Fruit fly (Drosophila melanogaster) whole organism, embryonic: ENCODE measurements around the gene Ir93a.

Experiments
- CG10209 ChIP-seq: fragments of 200-800 bp; sonication (Bioruptor generic); optimal IDR thresholded peaks from 3 replicates; lab custom pipeline; 2017; ENCODE audit warnings: missing biosample characterization, mild to moderate bottlenecking, missing genetic modification characterization, missing genetic modification reagents
- CG1024 ChIP-seq: fragments of 200-800 bp; sonication (Bioruptor generic); IDR thresholded peaks from 2 replicates; pipeline ENCODE4 v1.3.6; 2022; ENCODE audit warnings: missing biosample characterization, missing genetic modification characterization
- CG10431 ChIP-seq: fragments of 200-800 bp; sonication (Bioruptor generic); optimal IDR thresholded peaks from 3 replicates; lab custom pipeline; 2018; ENCODE audit warnings: missing biosample characterization, mild to moderate bottlenecking, missing genetic modification characterization
- CG10543 ChIP-seq: fragments of 200-800 bp; sonication (Bioruptor generic); optimal IDR thresholded peaks from 3 replicates; lab custom pipeline; 2017; ENCODE audit warnings: missing biosample characterization, mild to moderate bottlenecking, missing genetic modification characterization, moderate library complexity
- CG10654 ChIP-seq: fragments of 200-800 bp; sonication (Bioruptor generic); optimal IDR thresholded peaks from 2 replicates; lab custom pipeline; 2016; ENCODE audit warnings: missing biosample characterization, missing genetic modification characterization
- CG11093 ChIP-seq: fragments of 200-800 bp; sonication (Bioruptor generic); IDR thresholded peaks from 3 replicates; pipeline ENCODE4 v1.3.6; 2022; ENCODE audit warnings: missing biosample characterization, missing genetic modification characterization
- CG11696 ChIP-seq: fragments of 200-800 bp; sonication (Bioruptor generic); IDR thresholded peaks from 2 replicates; pipeline ENCODE4 v1.3.6; 2022; ENCODE audit warnings: missing biosample characterization, missing genetic modification characterization
- CG14710 ChIP-seq: fragments of 200-800 bp; sonication (Bioruptor generic); optimal IDR thresholded peaks from 3 replicates; lab custom pipeline; 2019; ENCODE audit warnings: missing biosample characterization, mild to moderate bottlenecking, missing genetic modification characterization, moderate library complexity
- CG16813 ChIP-seq: fragments of 200-800 bp; sonication (Bioruptor generic); IDR thresholded peaks from 3 replicates; pipeline ENCODE4 v1.3.6; 2022; ENCODE audit warnings: missing biosample characterization, missing genetic modification characterization; ENCODE audit not compliant: partially characterized antibody
- CG17912 ChIP-seq: fragments of 200-800 bp; sonication (Bioruptor generic); optimal IDR thresholded peaks from 2 replicates; lab custom pipeline; 2018; ENCODE audit warnings: missing biosample characterization, mild to moderate bottlenecking, missing genetic modification characterization
- CG18599 ChIP-seq: fragments of 200-800 bp; sonication (Bioruptor generic); optimal IDR thresholded peaks from 3 replicates; lab custom pipeline; 2017; ENCODE audit warnings: missing biosample characterization, missing genetic modification characterization, mild to moderate bottlenecking, moderate library complexity, missing genetic modification reagents
- CG2202 ChIP-seq: fragments of 200-800 bp; sonication (Bioruptor generic); optimal IDR thresholded peaks from 2 replicates; lab custom pipeline; 2018; ENCODE audit warnings: missing biosample characterization, mild to moderate bottlenecking, missing genetic modification characterization
- CG2889 ChIP-seq: fragments of 200-800 bp; sonication (Bioruptor generic); IDR thresholded peaks from 3 replicates; pipeline ENCODE4 v1.3.6; 2022; ENCODE audit warnings: missing biosample characterization, missing genetic modification characterization
- CG32532 ChIP-seq: fragments of 200-800 bp; sonication (Bioruptor generic); IDR thresholded peaks from 2 replicates; pipeline ENCODE4 v1.3.6; 2022; ENCODE audit warnings: missing biosample characterization, missing genetic modification characterization
- CG32767 ChIP-seq: fragments of 200-800 bp; sonication (Bioruptor generic); IDR thresholded peaks from 2 replicates; pipeline ENCODE4 v1.3.6; 2022; ENCODE audit warnings: missing biosample characterization, missing genetic modification characterization
- CG43689 ChIP-seq: fragments of 200-800 bp; sonication (Bioruptor generic); IDR thresholded peaks from 2 replicates; pipeline ENCODE4 v1.3.6; 2022; ENCODE audit warnings: missing biosample characterization, missing genetic modification characterization
- CG5245 ChIP-seq: fragments of 200-800 bp; sonication (Bioruptor generic); optimal IDR thresholded peaks from 3 replicates; lab custom pipeline; 2016; ENCODE audit warnings: missing biosample characterization, missing genetic modification characterization
- CG6175 ChIP-seq: fragments of 200-800 bp; sonication (Bioruptor generic); IDR thresholded peaks from 3 replicates; pipeline ENCODE4 v1.3.6; 2022; ENCODE audit warnings: missing biosample characterization, missing genetic modification characterization
- CG6654 ChIP-seq: fragments of 200-800 bp; sonication (Bioruptor generic); optimal IDR thresholded peaks from 2 replicates; lab custom pipeline; 2017; ENCODE audit warnings: missing biosample characterization, mild to moderate bottlenecking, missing genetic modification characterization
- CG7372 ChIP-seq: fragments of 200-800 bp; sonication (Bioruptor generic); IDR thresholded peaks from 2 replicates; pipeline ENCODE4 v1.3.6; 2022; ENCODE audit warnings: missing biosample characterization, missing genetic modification characterization
- CG9797 ChIP-seq: fragments of 200-800 bp; sonication (Bioruptor generic); optimal IDR thresholded peaks from 3 replicates; lab custom pipeline; 2018; ENCODE audit warnings: missing biosample characterization, mild to moderate bottlenecking, missing genetic modification characterization
- CG9932 ChIP-seq: fragments of 200-800 bp; sonication (Bioruptor generic); IDR thresholded peaks from 2 replicates; pipeline ENCODE4 v1.3.6; 2022; ENCODE audit warnings: missing biosample characterization, missing genetic modification characterization
- D19A ChIP-seq: fragments of 200-800 bp; optimal IDR thresholded peaks from 3 replicates; lab custom pipeline; 2019; ENCODE audit warnings: missing biosample characterization, mild to moderate bottlenecking, missing genetic modification characterization, moderate library complexity
- D19B ChIP-seq: fragments of 200-800 bp; sonication (Bioruptor generic); optimal IDR thresholded peaks from 2 replicates; lab custom pipeline; 2017; ENCODE audit warnings: missing biosample characterization, mild to moderate bottlenecking, missing genetic modification characterization
- Dfd ChIP-seq, 2 experiments: fragments of >200 bp; optimal IDR thresholded peaks; 2 replicates each; lab custom pipeline; 2017; ENCODE audit warnings: missing biosample characterization in 2 of 2, missing genetic modification characterization in 2 of 2
- Eip74EF ChIP-seq, 2 experiments: fragments of 200-800 bp in 1 of 2; fragments of >200 bp in 1 of 2; sonication (Bioruptor generic) in 1 of 2; optimal IDR thresholded peaks; 2 replicates each; lab custom pipeline; 2017 to 2019; ENCODE audit warnings: missing biosample characterization in 2 of 2, missing genetic modification characterization in 2 of 2, mild to moderate bottlenecking in 1 of 2, moderate library complexity in 1 of 2
- Ets97D ChIP-seq: fragments of 200-800 bp; sonication (Bioruptor generic); optimal IDR thresholded peaks from 3 replicates; lab custom pipeline; 2016; ENCODE audit warnings: missing biosample characterization, missing genetic modification characterization
- Gug ChIP-seq: fragments of 200-800 bp; sonication (Bioruptor generic); IDR thresholded peaks from 4 replicates; pipeline ENCODE4 v1.3.6; 2022; ENCODE audit warnings: missing biosample characterization, missing genetic modification characterization
- Hand ChIP-seq: fragments of 200-800 bp; sonication (Bioruptor generic); optimal IDR thresholded peaks from 2 replicates; lab custom pipeline; 2017; ENCODE audit warnings: mild to moderate bottlenecking, missing biosample characterization, missing genetic modification reagents, missing genetic modification characterization
- Lim3 ChIP-seq: fragments of 200-800 bp; sonication (Bioruptor generic); IDR thresholded peaks from 2 replicates; pipeline ENCODE4 v1.3.6; 2022; ENCODE audit warnings: missing biosample characterization, missing genetic modification characterization
- Oli ChIP-seq: fragments of 200-800 bp; sonication (Bioruptor generic); optimal IDR thresholded peaks from 2 replicates; lab custom pipeline; 2018; ENCODE audit warnings: missing biosample characterization, mild to moderate bottlenecking, missing genetic modification characterization, moderate library complexity
- Ravus ChIP-seq: fragments of 200-800 bp; sonication (Bioruptor generic); IDR thresholded peaks from 2 replicates; pipeline ENCODE4 v1.3.6; 2022; ENCODE audit warnings: missing biosample characterization, missing genetic modification characterization
- Stat92E ChIP-seq, 3 experiments: fragments of >200 bp in 2 of 3; fragments of 200-800 bp in 1 of 3; sonication (Bioruptor generic) in 1 of 3; optimal IDR thresholded peaks; 2 replicates each; lab custom pipeline; 2017 to 2019; ENCODE audit warnings: missing biosample characterization in 3 of 3, missing genetic modification characterization in 3 of 3, mild to moderate bottlenecking in 1 of 3, moderate library complexity in 1 of 3
- ato ChIP-seq: fragments of 200-800 bp; sonication (Bioruptor generic); IDR thresholded peaks from 2 replicates; pipeline ENCODE4 v1.3.6; 2022; ENCODE audit warnings: missing biosample characterization, missing genetic modification characterization; ENCODE audit not compliant: partially characterized antibody
- br ChIP-seq: fragments of >200 bp; optimal IDR thresholded peaks from 2 replicates; lab custom pipeline; 2017
- dpn ChIP-seq, 2 experiments: fragments of 200-800 bp; sonication (Bioruptor generic); optimal IDR thresholded peaks; 3 replicates each; lab custom pipeline; 2016; ENCODE audit warnings: missing biosample characterization in 2 of 2, missing genetic modification characterization in 2 of 2
- fd96Cb ChIP-seq: fragments of 200-800 bp; sonication (Bioruptor generic); optimal IDR thresholded peaks from 2 replicates; lab custom pipeline; 2018; ENCODE audit warnings: missing biosample characterization, mild to moderate bottlenecking, missing genetic modification characterization, moderate library complexity
- fru ChIP-seq: fragments of >200 bp; optimal IDR thresholded peaks from 2 replicates; lab custom pipeline; 2017
- ftz-f1 ChIP-seq: fragments of 200-800 bp; sonication (Bioruptor generic); optimal IDR thresholded peaks from 2 replicates; lab custom pipeline; 2016; ENCODE audit warnings: missing biosample characterization, missing genetic modification characterization
- grn ChIP-seq: fragments of 200-800 bp; sonication (Bioruptor generic); optimal IDR thresholded peaks from 3 replicates; lab custom pipeline; 2017; ENCODE audit warnings: missing biosample characterization, missing genetic modification characterization
- lab ChIP-seq: fragments of 200-800 bp; sonication (Bioruptor generic); optimal IDR thresholded peaks from 3 replicates; lab custom pipeline; 2017; ENCODE audit warnings: missing biosample characterization, missing genetic modification characterization, mild to moderate bottlenecking, moderate library complexity, missing genetic modification reagents
- lov ChIP-seq, 2 experiments: fragments of 200-800 bp in 1 of 2; fragments of >200 bp in 1 of 2; sonication (Bioruptor generic) in 1 of 2; IDR thresholded peaks in 1 of 2; optimal IDR thresholded peaks in 1 of 2; 2 replicates in 1 of 2; 3 replicates in 1 of 2; pipeline versions ENCODE4 v1.3.6 to Lab custom; 2017 to 2022; ENCODE audit warnings: missing biosample characterization in 1 of 2, missing genetic modification characterization in 1 of 2
- mam ChIP-seq: fragments of 200-800 bp; sonication (Bioruptor generic); optimal IDR thresholded peaks from 3 replicates; lab custom pipeline; 2016; ENCODE audit warnings: missing biosample characterization, missing genetic modification characterization
- slou ChIP-seq: fragments of 200-800 bp; sonication (Bioruptor generic); optimal IDR thresholded peaks from 3 replicates; lab custom pipeline; 2016; ENCODE audit warnings: missing biosample characterization, missing genetic modification characterization
- stwl ChIP-seq: fragments of 200-800 bp; sonication (Bioruptor generic); optimal IDR thresholded peaks from 3 replicates; lab custom pipeline; 2018; ENCODE audit warnings: missing biosample characterization, mild to moderate bottlenecking, missing genetic modification characterization, moderate library complexity
- tio ChIP-seq: fragments of 200-800 bp; sonication (Bioruptor generic); optimal IDR thresholded peaks from 2 replicates; lab custom pipeline; 2017; ENCODE audit warnings: missing biosample characterization, missing genetic modification characterization, inconsistent platforms
- tx ChIP-seq: fragments of 200-800 bp; sonication (Bioruptor generic); optimal IDR thresholded peaks from 2 replicates; lab custom pipeline; 2016; ENCODE audit warnings: missing biosample characterization, missing genetic modification characterization
- vvl ChIP-seq: fragments of 200-800 bp; sonication (Bioruptor generic); IDR thresholded peaks from 2 replicates; pipeline ENCODE4 v1.3.6; 2022; ENCODE audit warnings: missing biosample characterization, missing genetic modification characterization
- zen ChIP-seq: fragments of 200-800 bp; sonication (Bioruptor generic); optimal IDR thresholded peaks from 3 replicates; lab custom pipeline; 2018; ENCODE audit warnings: missing biosample characterization, mild to moderate bottlenecking, missing genetic modification characterization, moderate library complexity

Ir93a gene

DNA sequence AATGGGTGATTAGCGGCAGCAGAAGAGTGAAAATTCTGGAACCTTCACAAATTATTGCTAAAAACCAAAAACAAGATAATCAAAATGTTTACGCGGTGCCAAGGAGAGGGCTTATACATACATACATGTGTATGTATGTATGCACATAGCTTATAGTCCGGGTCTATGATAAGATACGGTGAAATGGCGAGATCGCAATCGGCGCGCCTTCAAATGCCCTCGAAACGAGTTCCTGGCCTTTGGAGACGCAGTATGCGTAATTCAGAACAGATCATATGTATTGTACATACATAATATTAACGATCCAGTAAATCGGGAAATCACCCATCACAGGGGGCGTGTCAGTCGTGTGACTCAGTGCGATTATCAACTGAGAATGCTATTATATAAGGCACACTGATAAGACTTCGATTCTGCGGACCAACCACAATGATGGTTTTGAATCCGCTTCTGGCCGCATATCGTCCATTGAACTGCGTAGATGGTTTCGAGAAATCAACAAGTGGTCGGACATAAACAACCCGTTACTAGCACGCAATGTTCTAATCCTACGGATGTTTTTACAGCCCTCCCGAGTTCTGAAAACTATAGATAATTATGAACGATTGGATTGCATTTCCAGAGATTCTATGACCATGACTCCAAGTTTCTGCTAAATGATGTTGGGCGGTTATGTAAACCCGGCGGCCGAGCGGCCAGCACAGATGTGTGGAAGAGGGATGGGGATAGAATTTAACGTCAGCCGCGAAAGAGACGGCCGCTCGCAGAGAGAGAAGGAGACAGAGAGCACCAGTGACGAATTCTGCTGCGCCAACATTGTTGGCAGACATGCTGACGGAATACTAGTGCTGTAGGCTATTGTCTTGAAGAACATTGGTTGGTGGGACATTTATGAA lies 31.0 kb downstream of the Ir93a start (continued):
- TF ChIP-seq lov (optimal IDR thresholded peaks at IDR 0.05; lab: Kevin White, UChicago) (no peak), lov (GFP tag; IDR thresholded peaks at IDR 0.05; lab: Robert Waterston, UW) (0 out of 3 replicates have a peak, but pooled peaks have one; percentile 35), CG6654 (GFP tag; lab: Kevin White, UChicago) (no peak), CG6175 (GFP tag; lab: Robert Waterston, UW) (no peak), CG17912 (GFP tag; lab: Kevin White, UChicago) (no peak), CG10543 (GFP tag; lab: Kevin White, UChicago) (peak; percentile 31), CG1024 (GFP tag; lab: Robert Waterston, UW) (no peak), Ets97D (no peak), CG43689 (no peak), ato (no peak), CG32767 (GFP tag; lab: Robert Waterston, UW) (no peak), dpn (GFP tag; optimal IDR thresholded peaks at IDR 0.05; lab: Kevin White, UChicago) (no peak), slou (GFP tag; lab: Kevin White, UChicago) (no peak), mam (GFP tag; lab: Kevin White, UChicago) (peak; percentile 24), D19A (tag; lab: Kevin White, UChicago) (no peak), Eip74EF (GFP tag; optimal IDR thresholded peaks at IDR 0.05; lab: Kevin White, UChicago) (peak in 1 of 2 experiments; percentile 18), Stat92E (GFP tag; optimal IDR thresholded peaks at IDR 0.05; lab: Kevin White, UChicago) (no peak), CG16813 (GFP tag; lab: Robert Waterston, UW) (no peak), CG7372 (GFP tag; lab: Robert Waterston, UW) (no peak), tio (GFP tag; lab: Kevin White, UChicago) (no peak), CG32532 (peak; percentile 5; the same call in 1 of the 2 replicates), fd96Cb (no peak), CG10209 (GFP tag; lab: Kevin White, UChicago) (no peak), CG5245 (GFP tag; lab: Kevin White, UChicago) (no peak), tx (GFP tag; lab: Kevin White, UChicago) (no peak), vvl (GFP tag; lab: Robert Waterston, UW) (no peak; the same call in 1 of the 2 replicates), CG2202 (tag; lab: Kevin White, UChicago) (no peak), br (lab: Kevin White, UChicago) (no peak), CG9797 (GFP tag; lab: Kevin White, UChicago) (no peak), Lim3 (GFP tag; lab: Robert Waterston, UW) (no peak), CG14710 (tag; lab: Kevin White, UChicago) (no peak), Hand (GFP tag; lab: Kevin White, UChicago) (no peak), zen (tag; lab: Kevin White, UChicago) (no peak), ftz-f1 (GFP tag; lab: Kevin White, UChicago) (peak; percentile 47), Gug (GFP tag; lab: Robert Waterston, UW) (peak; percentile 51; the same call in 2 of the 4 replicates), grn (GFP tag; lab: Kevin White, UChicago) (peak; percentile 83), Dfd (GFP tag; optimal IDR thresholded peaks at IDR 0.05; lab: Kevin White, UChicago) (no peak), CG11093 (GFP tag; lab: Robert Waterston, UW) (no peak), fru (lab: Kevin White, UChicago) (no peak), Oli (no peak), Ravus (GFP tag; lab: Robert Waterston, UW) (no peak), stwl (tag; lab: Kevin White, UChicago) (peak; percentile 3), CG11696 (no peak), CG18599 (GFP tag; lab: Kevin White, UChicago) (no peak), CG10654 (GFP tag; lab: Kevin White, UChicago) (no peak), CG9932 (peak; percentile 34; the same call in 1 of the 2 replicates), CG2889 (no peak), D19B (no peak), lab (no peak), CG10431 (no peak)
